Fruit fly (Drosophila melanogaster) whole organism: ENCODE measurements around the gene Msr-110.

Experiments
- CG8478 ChIP-seq: fragments of >200 bp; optimal IDR thresholded peaks from 2 replicates; lab custom pipeline; 2018; ENCODE audit warnings: inconsistent platforms
- EcR ChIP-seq, 2 experiments: fragments of >200 bp; optimal IDR thresholded peaks; 2 replicates each; lab custom pipeline; 2017; ENCODE audit warnings: missing biosample characterization in 2 of 2, missing genetic modification characterization in 2 of 2, missing genetic modification reagents in 2 of 2
- pan ChIP-seq: fragments of >200 bp; optimal IDR thresholded peaks from 2 replicates; lab custom pipeline; 2017
- psq ChIP-seq: fragments of >200 bp; optimal IDR thresholded peaks from 2 replicates; lab custom pipeline; 2017
- usp ChIP-seq: fragments of >200 bp; optimal IDR thresholded peaks from 2 replicates; lab custom pipeline; 2017; ENCODE audit warnings: missing biosample characterization, missing genetic modification characterization, mixed read lengths

DNA sequence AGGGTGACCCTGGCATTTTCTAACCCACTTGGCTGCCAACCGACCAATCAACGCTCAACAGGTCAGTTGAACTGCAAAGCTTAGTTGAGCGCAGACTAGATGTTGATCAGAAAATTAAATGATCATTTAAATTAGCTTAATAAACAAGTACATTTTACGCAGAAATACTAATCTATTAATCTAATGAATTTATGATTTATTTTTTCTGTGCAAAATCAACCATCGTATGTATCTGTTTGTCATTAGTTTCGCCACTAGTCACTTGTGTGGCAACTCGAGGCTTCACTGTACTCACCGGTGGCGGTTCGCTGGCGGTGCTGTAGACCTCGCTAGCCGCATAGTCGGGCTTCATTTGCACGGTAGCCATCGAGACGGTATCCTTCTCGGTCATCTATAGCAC is 605 bp downstream of the Msr-110 start:
- TF ChIP-seq psq (no peak), usp (GFP tag; lab: Kevin White, UChicago) (no peak), CG8478 (lab: Kevin White, UChicago) (no peak), pan (lab: Kevin White, UChicago) (no peak), EcR (GFP tag; optimal IDR thresholded peaks at IDR 0.05; lab: Kevin White, UChicago) (no peak)
